Fruit fly (Drosophila melanogaster): Measurements from ENCODE around the gene Mob2.

DNA sequence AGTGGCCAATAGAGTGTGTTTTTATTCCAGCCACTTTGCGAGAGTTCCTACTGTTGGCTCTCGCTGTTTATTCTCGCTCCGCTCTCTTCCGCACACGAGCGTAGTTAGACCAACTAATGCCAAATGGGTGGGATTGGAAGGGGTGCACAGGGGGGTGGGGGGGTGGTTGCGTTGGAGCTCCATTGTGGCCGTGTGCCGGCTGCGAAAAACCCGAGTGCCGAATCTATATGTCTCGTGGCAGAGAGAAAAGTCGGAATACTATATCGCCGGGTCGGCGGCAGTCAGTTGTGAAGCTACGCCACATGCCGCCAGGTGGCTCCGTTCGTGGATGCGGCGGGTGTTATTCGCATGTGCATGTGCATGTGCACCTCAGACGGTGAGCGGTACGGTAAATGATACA is 39.1 kb upstream of the Mob2 start:
- TF ChIP-seq psq (optimal IDR thresholded peaks at IDR 0.05) (no peak), Sin3A (optimal IDR thresholded peaks at IDR 0.05) (no peak)

Data from Kc167 (cell line).